Comparison of ENCODE assay signal across 1 fruit fly cellular context in the genomic region with DNA sequence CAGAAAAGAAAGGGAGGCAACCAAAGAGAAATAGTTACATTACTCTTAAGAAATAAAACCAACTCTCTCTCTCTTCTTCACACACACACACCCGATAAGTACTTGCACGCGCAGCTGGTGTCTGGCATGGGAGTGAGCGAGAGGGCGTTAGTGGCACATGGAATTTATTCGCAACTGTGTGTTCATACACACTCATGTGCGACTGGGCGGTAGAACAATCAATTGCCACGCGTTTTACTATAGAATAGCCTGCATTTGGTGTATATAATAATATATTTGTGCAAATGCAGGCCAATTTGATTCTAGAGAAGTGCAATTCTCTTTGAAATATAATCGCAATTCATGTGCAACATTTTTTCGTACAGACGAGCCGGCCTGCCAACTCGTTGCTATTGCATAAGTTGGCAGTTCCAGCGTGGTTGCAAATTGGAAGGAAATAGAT.
TF ChIP-seq lines count a peak whose summit lies in the region.

No protein-coding gene starts in this region.

TF ChIP-seq in whole organism, embryonic, 481 proteins besides CTCF, POLR2A, EP300 and RAD21 (continued from another document):
- TF ChIP-seq kah (GFP tag; optimal IDR thresholded peaks at IDR 0.05; lab: Kevin White, UChicago) (no peak), Doc2 (GFP tag; IDR thresholded peaks at IDR 0.05; lab: Robert Waterston, UW) (no peak), BEAF-32 (GFP tag; optimal IDR thresholded peaks at IDR 0.05; lab: Kevin White, UChicago) (no peak), en (GFP tag; optimal IDR thresholded peaks at IDR 0.05; lab: Kevin White, UChicago) (no peak), zf30C (GFP tag; optimal IDR thresholded peaks at IDR 0.05; lab: Kevin White, UChicago) (no peak), MTF-1 (GFP tag; optimal IDR thresholded peaks at IDR 0.05; lab: Kevin White, UChicago; ENCODE audit: borderline replicate concordance) (no peak), CG11695 (GFP tag; IDR thresholded peaks at IDR 0.05; lab: Robert Waterston, UW) (no peak), Nf-YC (tag; optimal IDR thresholded peaks at IDR 0.05; lab: Kevin White, UChicago) (peak; percentile 55), Atf6 (GFP tag; IDR thresholded peaks at IDR 0.05; lab: Robert Waterston, UW) (no peak), Ets65A (GFP tag; lab: Kevin White, UChicago) (peak; percentile 63), oc (tag; optimal IDR thresholded peaks at IDR 0.05; lab: Kevin White, UChicago) (no peak), Dref (GFP tag; IDR thresholded peaks at IDR 0.05; lab: Robert Waterston, UW) (no peak), CG8290 (GFP tag; optimal IDR thresholded peaks at IDR 0.05; lab: Kevin White, UChicago) (no peak), CG8290 (tag; optimal IDR thresholded peaks at IDR 0.05; lab: Kevin White, UChicago) (peak in 1 of 2 experiments; percentile 37), ERR (GFP tag; optimal IDR thresholded peaks at IDR 0.05; lab: Kevin White, UChicago) (no peak), so (GFP tag; IDR thresholded peaks at IDR 0.05; lab: Robert Waterston, UW) (no peak), cg (GFP tag; optimal IDR thresholded peaks at IDR 0.05; lab: Kevin White, UChicago) (peak; percentile 87), CkIIα-i1 (GFP tag; IDR thresholded peaks at IDR 0.05; lab: Robert Waterston, UW) (no peak), sna (GFP tag; IDR thresholded peaks at IDR 0.05; lab: Robert Waterston, UW; ENCODE audit: partially characterized antibody) (no peak), CG13123 (GFP tag; optimal IDR thresholded peaks at IDR 0.05; lab: Kevin White, UChicago) (no peak), CG9437 (GFP tag; optimal IDR thresholded peaks at IDR 0.05; lab: Kevin White, UChicago) (no peak), CG13424 (tag; optimal IDR thresholded peaks at IDR 0.05; lab: Kevin White, UChicago) (no peak)
